Fruit fly (Drosophila melanogaster): ENCODE measurements around the gene Taf7.
A peak's percentile ranks its signal among the peaks of the same experiment; 100 is the strongest.

Gene Taf7

dm6 chr3R:7886859-7887190 is 20.3 kb upstream of the Taf7 start, which contains the start of gene ArgRS-m (continued):
- peak; percentile 83 for TF ChIP-seq gfzf (GFP tag; optimal IDR thresholded peaks at IDR 0.05)
- no peak for TF ChIP-seq CG1647 (GFP tag; optimal IDR thresholded peaks at IDR 0.05)
- no peak for TF ChIP-seq ase (GFP tag; IDR thresholded peaks at IDR 0.05)
- TF ChIP-seq klu (GFP tag; IDR thresholded peaks at IDR 0.05), result no peak
- TF ChIP-seq zen (tag; optimal IDR thresholded peaks at IDR 0.05), result peak; percentile 2
- TF ChIP-seq CG16813 (GFP tag; IDR thresholded peaks at IDR 0.05; ENCODE audit: partially characterized antibody), result no peak; the same call in 2 of the 3 replicates
- TF ChIP-seq CG1792 (GFP tag; optimal IDR thresholded peaks at IDR 0.05), result no peak
- peak; percentile 18 for TF ChIP-seq p53 (GFP tag; optimal IDR thresholded peaks at IDR 0.05)
- TF ChIP-seq CG4820 (GFP tag; optimal IDR thresholded peaks at IDR 0.05), result no peak
- peak; percentile 10 for TF ChIP-seq gcm2 (GFP tag; optimal IDR thresholded peaks at IDR 0.05)
- TF ChIP-seq CG18619 (GFP tag; optimal IDR thresholded peaks at IDR 0.05), result peak; percentile 55
- TF ChIP-seq Dbx (GFP tag; IDR thresholded peaks at IDR 0.05), result peak; percentile 39; the same call in 1 of the 3 replicates
- TF ChIP-seq fu2 (GFP tag; optimal IDR thresholded peaks at IDR 0.05), result peak; percentile 74
- peak; percentile 26 for TF ChIP-seq CG7928 (GFP tag; optimal IDR thresholded peaks at IDR 0.05)
- peak; percentile 48 for TF ChIP-seq Scr (GFP tag; IDR thresholded peaks at IDR 0.05; ENCODE audit: partially characterized antibody)
- peak; percentile 80 for TF ChIP-seq lilli (GFP tag; optimal IDR thresholded peaks at IDR 0.05)
- TF ChIP-seq zfh1 (GFP tag; IDR thresholded peaks at IDR 0.05), result no peak
- peak; percentile 67 for TF ChIP-seq CG14014 (GFP tag; IDR thresholded peaks at IDR 0.05)
- TF ChIP-seq pb (GFP tag; optimal IDR thresholded peaks at IDR 0.05), result peak; percentile 12
- TF ChIP-seq sc (optimal IDR thresholded peaks at IDR 0.05), result no peak
- no peak for TF ChIP-seq sc (GFP tag; optimal IDR thresholded peaks at IDR 0.05)
- TF ChIP-seq CG12942 (GFP tag; optimal IDR thresholded peaks at IDR 0.05), result peak; percentile 33
- TF ChIP-seq Sox100B (GFP tag; optimal IDR thresholded peaks at IDR 0.05), result no peak
- no peak for TF ChIP-seq H15 (GFP tag; IDR thresholded peaks at IDR 0.05)
- peak; percentile 84 for TF ChIP-seq Rfx (GFP tag; IDR thresholded peaks at IDR 0.05)
- no peak for TF ChIP-seq tna (GFP tag; IDR thresholded peaks at IDR 0.05; ENCODE audit: partially characterized antibody)
- no peak for TF ChIP-seq CG9876 (GFP tag; optimal IDR thresholded peaks at IDR 0.05)
- peak; percentile 15 for TF ChIP-seq CG9437 (GFP tag; optimal IDR thresholded peaks at IDR 0.05)
- no peak for TF ChIP-seq CG31224 (GFP tag; IDR thresholded peaks at IDR 0.05)
- TF ChIP-seq sd (tag; optimal IDR thresholded peaks at IDR 0.05), result peak; percentile 33
- peak; percentile 72 for TF ChIP-seq CG1603 (tag; optimal IDR thresholded peaks at IDR 0.05)
- no peak for TF ChIP-seq br (optimal IDR thresholded peaks at IDR 0.05)
- TF ChIP-seq CG16779 (GFP tag; IDR thresholded peaks at IDR 0.05), result no peak
- no peak for TF ChIP-seq ranshi (GFP tag; IDR thresholded peaks at IDR 0.05)
- no peak for TF ChIP-seq CG12299 (tag; optimal IDR thresholded peaks at IDR 0.05)
- TF ChIP-seq trem (tag; optimal IDR thresholded peaks at IDR 0.05), result peak; percentile 79
- peak; percentile 41; the same call in 1 of the 2 replicates for TF ChIP-seq CG9215 (GFP tag; IDR thresholded peaks at IDR 0.05)
- no peak for TF ChIP-seq CG8478 (optimal IDR thresholded peaks at IDR 0.05)
- TF ChIP-seq dpn (GFP tag; optimal IDR thresholded peaks at IDR 0.05), result peak; percentile 54
- peak; percentile 83 for TF ChIP-seq slbo (GFP tag; IDR thresholded peaks at IDR 0.05)
- no peak for TF ChIP-seq CG10209 (GFP tag; optimal IDR thresholded peaks at IDR 0.05)
- TF ChIP-seq CG4360 (GFP tag; IDR thresholded peaks at IDR 0.05), result no peak
- no peak for TF ChIP-seq CG12219 (GFP tag; optimal IDR thresholded peaks at IDR 0.05)
- TF ChIP-seq CG1832 (GFP tag; optimal IDR thresholded peaks at IDR 0.05), result no peak
- peak; percentile 16 for TF ChIP-seq CG11723 (GFP tag; optimal IDR thresholded peaks at IDR 0.05)
- no peak for TF ChIP-seq luna (GFP tag; optimal IDR thresholded peaks at IDR 0.05)
- no peak for TF ChIP-seq CG6254 (GFP tag; optimal IDR thresholded peaks at IDR 0.05)
- no peak for TF ChIP-seq Doc2 (GFP tag; IDR thresholded peaks at IDR 0.05)
- peak; percentile 42 for TF ChIP-seq unpg (GFP tag; optimal IDR thresholded peaks at IDR 0.05)
- no peak for TF ChIP-seq en (GFP tag; optimal IDR thresholded peaks at IDR 0.05)
- TF ChIP-seq CG30020 (tag; optimal IDR thresholded peaks at IDR 0.05), result peak; percentile 8
- TF ChIP-seq chif (GFP tag; optimal IDR thresholded peaks at IDR 0.05), result peak in 1 of 2 experiments; percentile 9
- no peak for TF ChIP-seq CG17612 (GFP tag; IDR thresholded peaks at IDR 0.05)

Data from whole organism, embryonic.